Worm (Caenorhabditis elegans) whole organism, young adult: ENCODE data around the gene srh-1.

Experiments
- F33H1.4 ChIP-seq: fragments of 200-800 bp; sonication (Bioruptor generic); IDR thresholded peaks from 2 replicates; pipeline ENCODE4 v1.3.6; 2022; ENCODE audit warnings: missing genetic modification reagents, missing genetic modification characterization, missing compliant biosample characterization
- dpff-1 ChIP-seq: sonication (generic microtip); optimal IDR thresholded peaks from 2 replicates; lab custom pipeline; 2017; ENCODE audit warnings: mild to moderate bottlenecking, missing genetic modification characterization, missing compliant biosample characterization
- fkh-3 ChIP-seq: sonication (generic microtip); optimal IDR thresholded peaks from 2 replicates; lab custom pipeline; 2016; ENCODE audit warnings: mild to moderate bottlenecking, missing genetic modification characterization, missing compliant biosample characterization
- gei-17 ChIP-seq: fragments of 200-800 bp; sonication (Bioruptor generic); optimal IDR thresholded peaks from 2 replicates; lab custom pipeline; 2018; ENCODE audit warnings: mild to moderate bottlenecking, missing genetic modification characterization, missing compliant biosample characterization
- hlh-26 ChIP-seq: fragments of 200-800 bp; sonication (Bioruptor generic); conservative IDR thresholded peaks from 2 replicates; pipeline ENCODE4 v1.3.6; 2022; ENCODE audit warnings: missing genetic modification reagents, missing genetic modification characterization, missing compliant biosample characterization
- hsf-1 ChIP-seq: fragments of 200-800 bp; sonication (Bioruptor generic); IDR thresholded peaks from 2 replicates; pipeline ENCODE4 v1.3.6; 2022; ENCODE audit warnings: missing genetic modification reagents, missing genetic modification characterization, missing compliant biosample characterization
- lin-35 ChIP-seq, 3 experiments: fragments of 150-350 bp in 2 of 3; sonication (generic microtip) in 1 of 3; optimal IDR thresholded peaks; 2 replicates each; lab custom pipeline; 2014 to 2018; ENCODE audit warnings: missing biosample characterization in 3 of 3, missing genetic modification characterization in 3 of 3, missing genetic modification reagents in 3 of 3
- lin-40 ChIP-seq: sonication (generic microtip); optimal IDR thresholded peaks from 2 replicates; lab custom pipeline; 2016; ENCODE audit warnings: missing genetic modification characterization, mild to moderate bottlenecking, missing compliant biosample characterization, missing genotype, missing genetic modification reagents
- mxl-1 ChIP-seq: sonication (generic microtip); optimal IDR thresholded peaks from 2 replicates; lab custom pipeline; 2016; ENCODE audit warnings: missing genetic modification characterization, missing compliant biosample characterization
- unc-62 ChIP-seq: fragments of 150-350 bp; optimal IDR thresholded peaks from 2 replicates; lab custom pipeline; 2014; ENCODE audit warnings: missing biosample characterization, missing genetic modification reagents, missing genetic modification characterization
- ztf-26 ChIP-seq: sonication (generic microtip); optimal IDR thresholded peaks from 2 replicates; lab custom pipeline; 2017; ENCODE audit warnings: missing genetic modification characterization, missing compliant biosample characterization

ce11 chrV:11454917-11455316 lies 30.7 kb upstream of the srh-1 start:
- TF ChIP-seq gei-17 (GFP tag; lab: Kevin White, UChicago) (no peak), lin-40 (no peak), ztf-26 (tag; lab: Kevin White, UChicago) (no peak), hlh-26 (GFP tag; lab: Robert Waterston, UW) (no peak), F33H1.4 (GFP tag; lab: Robert Waterston, UW) (no peak), mxl-1 (tag; lab: Kevin White, UChicago) (no peak), lin-35 (GFP tag; optimal IDR thresholded peaks at IDR 0.05; lab: Kevin White, UChicago) (no peak), fkh-3 (tag; lab: Kevin White, UChicago) (no peak), unc-62 (GFP tag; lab: Kevin White, UChicago) (no peak), dpff-1 (tag; lab: Kevin White, UChicago) (no peak), hsf-1 (GFP tag; lab: Robert Waterston, UW) (no peak)
